Worm (Caenorhabditis elegans): ENCODE measurements around the gene acs-9.

ce11 chrX:16921533-16921932, 41.2 kb upstream of the acs-9 start, which contains the start of gene fbxb-114:
- TF ChIP-seq dao-5 (tag; optimal IDR thresholded peaks at IDR 0.05): no peak
- TF ChIP-seq him-1 (tag; optimal IDR thresholded peaks at IDR 0.05): no peak
- TF ChIP-seq W03F9.2 (tag; optimal IDR thresholded peaks at IDR 0.05): no peak

All from whole organism, L4/young adult.